Worm (Caenorhabditis elegans) whole organism, L2 larva: ENCODE measurements around the gene fib-1.

Experiments used
- F13H6.1 ChIP-seq: sonication (generic microtip); optimal IDR thresholded peaks from 2 replicates; lab custom pipeline; 2016; ENCODE audit warnings: missing genetic modification characterization, missing compliant biosample characterization
- ZK546.5 ChIP-seq: sonication (generic microtip); optimal IDR thresholded peaks from 2 replicates; lab custom pipeline; 2017; ENCODE audit warnings: missing biosample characterization, missing genetic modification characterization
- egl-27 ChIP-seq: sonication (generic microtip); optimal IDR thresholded peaks from 3 replicates; lab custom pipeline; 2017; ENCODE audit warnings: missing biosample characterization, missing genetic modification reagents, missing genetic modification characterization
- elt-3 ChIP-seq: sonication (generic microtip); optimal IDR thresholded peaks from 2 replicates; lab custom pipeline; 2017; ENCODE audit warnings: missing biosample characterization, missing genetic modification characterization
- nhr-10 ChIP-seq: sonication (generic microtip); optimal IDR thresholded peaks from 2 replicates; lab custom pipeline; 2017; ENCODE audit warnings: missing biosample characterization, missing genetic modification characterization
- nhr-12 ChIP-seq: fragments of 150-350 bp; optimal IDR thresholded peaks from 2 replicates; lab custom pipeline; 2014; ENCODE audit warnings: missing biosample characterization, missing genetic modification characterization
- nhr-237 ChIP-seq: fragments of 150-350 bp; optimal IDR thresholded peaks from 2 replicates; lab custom pipeline; 2014; ENCODE audit warnings: missing biosample characterization, missing genetic modification characterization
- snpc-4 ChIP-seq: fragments of 150-350 bp; optimal IDR thresholded peaks from 2 replicates; lab custom pipeline; 2014; ENCODE audit warnings: missing biosample characterization, missing genetic modification characterization
- unc-39 ChIP-seq: fragments of 150-350 bp; optimal IDR thresholded peaks from 2 replicates; lab custom pipeline; 2014; ENCODE audit warnings: missing biosample characterization, missing genetic modification characterization
- unc-55 ChIP-seq: fragments of 150-350 bp; sonication (generic microtip); optimal IDR thresholded peaks from 3 replicates; lab custom pipeline; 2014; ENCODE audit warnings: missing biosample characterization, missing genetic modification reagents, missing genetic modification characterization
- unc-62 ChIP-seq: fragments of 150-350 bp; optimal IDR thresholded peaks from 2 replicates; lab custom pipeline; 2014; ENCODE audit warnings: missing biosample characterization, missing genetic modification reagents, missing genetic modification characterization

ce11 chrV:14971136-14971535 lies 30.9 kb downstream of the fib-1 start, which contains the start of gene nlp-59:
- TF ChIP-seq nhr-10 (tag; lab: Kevin White, UChicago) (no peak), unc-62 (GFP tag; lab: Kevin White, UChicago) (no peak), F13H6.1 (no peak), unc-39 (no peak), nhr-12 (no peak), nhr-237 (tag; lab: Kevin White, UChicago) (no peak), unc-55 (GFP tag; lab: Kevin White, UChicago) (no peak), ZK546.5 (no peak), snpc-4 (no peak), elt-3 (tag; lab: Kevin White, UChicago) (no peak), egl-27 (tag; lab: Kevin White, UChicago) (no peak)
